Worm (Caenorhabditis elegans): ENCODE data around the gene F58A3.3.

F58A3.3 gene

DNA sequence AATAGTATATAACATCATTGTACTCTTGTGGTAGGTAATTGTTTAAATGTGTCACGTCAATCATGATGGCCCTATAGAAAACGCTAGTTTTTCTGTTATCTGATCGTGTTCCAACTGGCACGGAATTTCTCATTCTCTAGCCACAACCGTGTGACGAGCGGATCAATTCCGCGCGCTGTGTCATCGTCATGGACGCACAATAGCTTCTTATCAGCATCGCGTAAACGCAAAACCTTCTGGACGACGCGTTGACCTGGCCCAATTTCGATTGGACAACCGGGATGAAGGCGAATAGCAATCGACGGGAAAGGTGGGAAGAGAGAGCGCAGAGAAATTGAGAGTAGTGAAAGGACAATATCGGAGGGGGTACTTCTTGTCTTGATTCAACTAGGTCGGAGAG, 44.6 kb downstream of the F58A3.3 start, which contains the start of gene lpr-3 (continued):
- TF ChIP-seq lin-11 (tag; optimal IDR thresholded peaks at IDR 0.05) (no peak), dmd-4 (tag; optimal IDR thresholded peaks at IDR 0.05) (no peak), nhr-6 (tag; optimal IDR thresholded peaks at IDR 0.05) (no peak), nhr-25 (tag; optimal IDR thresholded peaks at IDR 0.05) (peak; percentile 28), lin-39 (tag; optimal IDR thresholded peaks at IDR 0.05) (no peak), R02D3.7 (tag; optimal IDR thresholded peaks at IDR 0.05) (no peak), ama-1 (optimal IDR thresholded peaks at IDR 0.05) (no peak), elt-1 (tag; optimal IDR thresholded peaks at IDR 0.05) (peak; percentile 62), nhr-10 (tag; optimal IDR thresholded peaks at IDR 0.05) (no peak), ceh-82 (tag; optimal IDR thresholded peaks at IDR 0.05) (no peak), unc-55 (GFP tag; optimal IDR thresholded peaks at IDR 0.05) (no peak), mdl-1 (tag; optimal IDR thresholded peaks at IDR 0.05) (no peak), unc-39 (tag; optimal IDR thresholded peaks at IDR 0.05) (no peak), F13H6.1 (tag; optimal IDR thresholded peaks at IDR 0.05) (no peak), nhr-21 (tag; optimal IDR thresholded peaks at IDR 0.05) (peak; percentile 82), skn-1 (tag; optimal IDR thresholded peaks at IDR 0.05) (no peak), aly-2 (tag; optimal IDR thresholded peaks at IDR 0.05) (no peak), sem-4 (tag; optimal IDR thresholded peaks at IDR 0.05) (no peak), Y55F3AM.14 (GFP tag; optimal IDR thresholded peaks at IDR 0.05) (no peak), sma-3 (GFP tag; optimal IDR thresholded peaks at IDR 0.05) (peak; percentile 48), ZK546.5 (tag; optimal IDR thresholded peaks at IDR 0.05) (no peak), nhr-237 (tag; optimal IDR thresholded peaks at IDR 0.05) (no peak)

DNA sequence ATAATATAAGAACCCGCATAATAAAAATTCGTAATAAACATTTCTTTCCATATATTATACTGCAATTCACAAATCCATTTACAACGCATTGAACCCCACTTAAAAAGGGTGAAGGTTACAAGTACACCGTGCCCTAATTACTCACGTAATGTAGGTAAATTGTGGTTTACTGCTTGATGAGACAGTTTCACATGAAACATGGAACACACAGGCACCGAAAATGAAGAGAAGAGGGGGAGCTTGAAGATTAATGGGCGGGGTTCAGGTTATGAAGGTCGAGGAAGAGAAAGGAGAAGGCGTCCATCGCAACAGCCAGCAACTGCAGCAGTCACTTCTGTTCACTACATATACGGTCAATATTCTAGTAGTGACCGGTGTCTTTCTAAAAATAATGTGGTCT, 47.3 kb downstream of the F58A3.3 start, which contains the start of gene lpr-6:
lpr-6 (plus strand) TSS at position 251 of the 400 bp plus-strand sequence.
- TF ChIP-seq zag-1 (tag; optimal IDR thresholded peaks at IDR 0.05) (no peak), lsy-2 (tag; optimal IDR thresholded peaks at IDR 0.05) (no peak), F13H6.1 (tag; optimal IDR thresholded peaks at IDR 0.05) (no peak), ZK546.5 (tag; optimal IDR thresholded peaks at IDR 0.05) (no peak), ceh-16 (tag; optimal IDR thresholded peaks at IDR 0.05) (peak; percentile 51), fos-1 (tag; optimal IDR thresholded peaks at IDR 0.05) (peak; percentile 28), nhr-77 (tag; optimal IDR thresholded peaks at IDR 0.05) (peak; percentile 4), sma-9 (GFP tag; optimal IDR thresholded peaks at IDR 0.05) (no peak), sma-9 (tag; optimal IDR thresholded peaks at IDR 0.05) (no peak), lin-13 (GFP tag; optimal IDR thresholded peaks at IDR 0.05) (no peak), gmeb-1 (tag; optimal IDR thresholded peaks at IDR 0.05) (no peak), nhr-23 (tag; optimal IDR thresholded peaks at IDR 0.05) (no peak), snpc-4 (tag; optimal IDR thresholded peaks at IDR 0.05) (no peak), elt-1 (tag; optimal IDR thresholded peaks at IDR 0.05) (no peak), peb-1 (tag; optimal IDR thresholded peaks at IDR 0.05) (no peak), unc-55 (GFP tag; optimal IDR thresholded peaks at IDR 0.05) (no peak), mdl-1 (tag; optimal IDR thresholded peaks at IDR 0.05) (no peak), dmd-4 (tag; optimal IDR thresholded peaks at IDR 0.05) (no peak), unc-39 (tag; optimal IDR thresholded peaks at IDR 0.05) (no peak), blmp-1 (tag; optimal IDR thresholded peaks at IDR 0.05; ENCODE audit: insufficient read depth) (no peak), aly-2 (tag; optimal IDR thresholded peaks at IDR 0.05) (no peak), nhr-21 (tag; optimal IDR thresholded peaks at IDR 0.05) (peak; percentile 77), nhr-10 (tag; optimal IDR thresholded peaks at IDR 0.05) (no peak), ztf-1 (GFP tag; conservative IDR thresholded peaks at IDR 0.05) (no peak), ama-1 (optimal IDR thresholded peaks at IDR 0.05) (no peak), egl-27 (tag; optimal IDR thresholded peaks at IDR 0.05) (no peak), ztf-4 (tag; optimal IDR thresholded peaks at IDR 0.05) (no peak), nhr-12 (tag; optimal IDR thresholded peaks at IDR 0.05) (no peak), nhr-237 (tag; optimal IDR thresholded peaks at IDR 0.05) (no peak), alr-1 (tag; optimal IDR thresholded peaks at IDR 0.05) (no peak), crh-2 (tag; optimal IDR thresholded peaks at IDR 0.05) (no peak), nhr-129 (tag; optimal IDR thresholded peaks at IDR 0.05) (no peak), mbf-1 (tag; optimal IDR thresholded peaks at IDR 0.05) (no peak), sma-3 (GFP tag; optimal IDR thresholded peaks at IDR 0.05) (peak; percentile 6), lin-39 (tag; optimal IDR thresholded peaks at IDR 0.05) (no peak), C34F6.9 (tag; optimal IDR thresholded peaks at IDR 0.05) (no peak), sem-4 (tag; optimal IDR thresholded peaks at IDR 0.05) (no peak), ztf-11 (tag; optimal IDR thresholded peaks at IDR 0.05) (no peak), mab-5 (tag; optimal IDR thresholded peaks at IDR 0.05) (no peak), lin-11 (tag; optimal IDR thresholded peaks at IDR 0.05) (no peak)
